Fruit fly (Drosophila melanogaster) whole organism, prepupa: ENCODE results near the gene uncNacbeta.

Source experiments
- Blimp-1 ChIP-seq: fragments of 200-800 bp; sonication (Bioruptor generic); optimal IDR thresholded peaks from 3 replicates; lab custom pipeline; 2017; ENCODE audit warnings: missing biosample characterization, missing genetic modification characterization, mild to moderate bottlenecking, moderate library complexity, missing genetic modification reagents
- CG10669 ChIP-seq: fragments of 200-800 bp; sonication (Bioruptor generic); optimal IDR thresholded peaks from 3 replicates; lab custom pipeline; 2018; ENCODE audit warnings: missing biosample characterization, mild to moderate bottlenecking, missing genetic modification characterization, moderate library complexity
- CG11902 ChIP-seq: fragments of 200-800 bp; sonication (Bioruptor generic); optimal IDR thresholded peaks from 3 replicates; lab custom pipeline; 2016; ENCODE audit warnings: missing biosample characterization, missing genetic modification characterization
- CG1621 ChIP-seq: fragments of 200-800 bp; sonication (Bioruptor generic); optimal IDR thresholded peaks from 3 replicates; lab custom pipeline; 2018; ENCODE audit warnings: missing biosample characterization, mild to moderate bottlenecking, missing genetic modification characterization
- CG3032 ChIP-seq: fragments of 200-800 bp; optimal IDR thresholded peaks from 2 replicates; lab custom pipeline; 2019; ENCODE audit warnings: missing biosample characterization, mild to moderate bottlenecking, missing genetic modification characterization, moderate library complexity
- CG32006 ChIP-seq: fragments of 200-800 bp; sonication (Bioruptor generic); optimal IDR thresholded peaks from 3 replicates; lab custom pipeline; 2017; ENCODE audit warnings: missing biosample characterization, mild to moderate bottlenecking, missing genetic modification characterization
- CG3919 ChIP-seq: fragments of 200-800 bp; sonication (Bioruptor generic); optimal IDR thresholded peaks from 3 replicates; lab custom pipeline; 2016; ENCODE audit warnings: missing biosample characterization, missing genetic modification characterization
- CG4318 ChIP-seq: fragments of 200-800 bp; sonication (Bioruptor generic); optimal IDR thresholded peaks from 3 replicates; lab custom pipeline; 2017; ENCODE audit warnings: missing biosample characterization, mild to moderate bottlenecking, missing genetic modification characterization
- CG6163 ChIP-seq: fragments of 200-800 bp; sonication (Bioruptor generic); IDR thresholded peaks from 3 replicates; pipeline ENCODE4 v1.3.6; 2022; ENCODE audit warnings: missing biosample characterization, missing genetic modification characterization
- CG6808 ChIP-seq: fragments of 200-800 bp; sonication (Bioruptor generic); optimal IDR thresholded peaks from 3 replicates; lab custom pipeline; 2017; ENCODE audit warnings: missing biosample characterization, missing genetic modification characterization, mild to moderate bottlenecking, moderate library complexity, missing genetic modification reagents
- CG7368 ChIP-seq: fragments of 200-800 bp; sonication (Bioruptor generic); optimal IDR thresholded peaks from 3 replicates; lab custom pipeline; 2016; ENCODE audit warnings: missing biosample characterization, missing genetic modification characterization
- CG8119 ChIP-seq: fragments of 200-800 bp; sonication (Bioruptor generic); IDR thresholded peaks from 3 replicates; pipeline ENCODE4 v1.3.6; 2022; ENCODE audit warnings: missing biosample characterization, missing genetic modification characterization
- CG8632 ChIP-seq: fragments of 200-800 bp; sonication (Bioruptor generic); optimal IDR thresholded peaks from 3 replicates; lab custom pipeline; 2016; ENCODE audit warnings: missing biosample characterization, missing genetic modification characterization
- CG9139 ChIP-seq: fragments of 200-800 bp; sonication (Bioruptor generic); optimal IDR thresholded peaks from 3 replicates; lab custom pipeline; 2017; ENCODE audit warnings: missing biosample characterization, mild to moderate bottlenecking, missing genetic modification characterization
- Eip93F ChIP-seq: fragments of 200-800 bp; sonication (Bioruptor generic); optimal IDR thresholded peaks from 2 replicates; lab custom pipeline; 2016; ENCODE audit warnings: missing biosample characterization, mild to moderate bottlenecking, missing genetic modification characterization
- Hr38 ChIP-seq: sonication (Bioruptor generic); optimal IDR thresholded peaks from 2 replicates; lab custom pipeline; 2016; ENCODE audit warnings: missing biosample characterization, missing genetic modification characterization
- Hr39 ChIP-seq: fragments of 200-800 bp; sonication (Bioruptor generic); optimal IDR thresholded peaks from 2 replicates; lab custom pipeline; 2016; ENCODE audit warnings: missing biosample characterization, missing genetic modification characterization
- Hr4 ChIP-seq: fragments of 200-800 bp; sonication (Bioruptor generic); optimal IDR thresholded peaks from 3 replicates; lab custom pipeline; 2016; ENCODE audit warnings: missing biosample characterization, missing genetic modification characterization
- Met ChIP-seq: fragments of 200-800 bp; sonication (Bioruptor generic); optimal IDR thresholded peaks from 3 replicates; lab custom pipeline; 2016; ENCODE audit warnings: missing biosample characterization, missing genetic modification characterization
- Smox ChIP-seq: fragments of 200-800 bp; sonication (Bioruptor generic); optimal IDR thresholded peaks from 3 replicates; lab custom pipeline; 2016; ENCODE audit warnings: missing biosample characterization, missing genetic modification characterization
- Sox14 ChIP-seq: fragments of 200-800 bp; sonication (Bioruptor generic); optimal IDR thresholded peaks from 3 replicates; lab custom pipeline; 2016; ENCODE audit warnings: missing biosample characterization, missing genetic modification characterization
- Sox15 ChIP-seq: fragments of 200-800 bp; sonication (Bioruptor generic); optimal IDR thresholded peaks from 3 replicates; lab custom pipeline; 2016; ENCODE audit warnings: missing biosample characterization, missing genetic modification characterization
- achi ChIP-seq: fragments of 200-800 bp; sonication (Bioruptor generic); optimal IDR thresholded peaks from 3 replicates; lab custom pipeline; 2016; ENCODE audit warnings: missing biosample characterization, missing genetic modification characterization
- acj6 ChIP-seq: fragments of 200-800 bp; sonication (Bioruptor generic); optimal IDR thresholded peaks from 3 replicates; lab custom pipeline; 2016; ENCODE audit warnings: missing biosample characterization, missing genetic modification characterization
- dac ChIP-seq: fragments of 200-800 bp; sonication (Bioruptor generic); optimal IDR thresholded peaks from 2 replicates; lab custom pipeline; 2017; ENCODE audit warnings: missing biosample characterization, mild to moderate bottlenecking, missing genetic modification characterization
- dsx ChIP-seq: fragments of 200-800 bp; optimal IDR thresholded peaks from 3 replicates; lab custom pipeline; 2019; ENCODE audit warnings: missing biosample characterization, mild to moderate bottlenecking, missing genetic modification characterization, moderate library complexity; ENCODE audit not compliant: poor library complexity, severe bottlenecking
- esn ChIP-seq: fragments of 200-800 bp; sonication (Bioruptor generic); optimal IDR thresholded peaks from 2 replicates; lab custom pipeline; 2016; ENCODE audit warnings: missing biosample characterization, mild to moderate bottlenecking, missing genetic modification characterization, moderate library complexity
- fd59A ChIP-seq: fragments of 200-800 bp; sonication (Bioruptor generic); optimal IDR thresholded peaks from 2 replicates; lab custom pipeline; 2017; ENCODE audit warnings: missing biosample characterization, mild to moderate bottlenecking, missing genetic modification characterization, missing genetic modification reagents
- fkh ChIP-seq: fragments of 200-800 bp; sonication (Bioruptor generic); optimal IDR thresholded peaks from 3 replicates; lab custom pipeline; 2017; ENCODE audit warnings: missing biosample characterization, mild to moderate bottlenecking, missing genetic modification characterization, moderate library complexity
- lz ChIP-seq: fragments of 200-800 bp; sonication (Bioruptor generic); optimal IDR thresholded peaks from 3 replicates; lab custom pipeline; 2016; ENCODE audit warnings: missing biosample characterization, missing genetic modification characterization
- pdm3 ChIP-seq: fragments of 200-800 bp; sonication (Bioruptor generic); optimal IDR thresholded peaks from 3 replicates; lab custom pipeline; 2016; ENCODE audit warnings: missing biosample characterization, missing genetic modification characterization
- salr ChIP-seq, 2 experiments: fragments of 200-800 bp; sonication (Bioruptor generic); optimal IDR thresholded peaks; 3 replicates each; lab custom pipeline; 2016 to 2018; ENCODE audit warnings: missing biosample characterization in 2 of 2, missing genetic modification characterization in 2 of 2, mild to moderate bottlenecking in 1 of 2
- spab ChIP-seq: fragments of 200-800 bp; sonication (Bioruptor generic); optimal IDR thresholded peaks from 2 replicates; lab custom pipeline; 2017; ENCODE audit warnings: missing biosample characterization, mild to moderate bottlenecking, missing genetic modification characterization, missing genetic modification reagents
- ss ChIP-seq, 2 experiments: fragments of 200-800 bp; sonication (Bioruptor generic); optimal IDR thresholded peaks; 2 replicates in 1 of 2; 3 replicates in 1 of 2; lab custom pipeline; 2017 to 2018; ENCODE audit warnings: mild to moderate bottlenecking in 2 of 2, missing biosample characterization in 2 of 2, missing genetic modification characterization in 2 of 2, moderate library complexity in 1 of 2
- svp ChIP-seq: fragments of 200-800 bp; sonication (Bioruptor generic); peaks from one replicate; lab custom pipeline; 2016; ENCODE audit warnings: missing biosample characterization, missing genetic modification characterization
- topi ChIP-seq: fragments of 200-800 bp; sonication (Bioruptor generic); optimal IDR thresholded peaks from 3 replicates; lab custom pipeline; 2016; ENCODE audit warnings: missing biosample characterization, missing genetic modification characterization

uncNacbeta gene

DNA sequence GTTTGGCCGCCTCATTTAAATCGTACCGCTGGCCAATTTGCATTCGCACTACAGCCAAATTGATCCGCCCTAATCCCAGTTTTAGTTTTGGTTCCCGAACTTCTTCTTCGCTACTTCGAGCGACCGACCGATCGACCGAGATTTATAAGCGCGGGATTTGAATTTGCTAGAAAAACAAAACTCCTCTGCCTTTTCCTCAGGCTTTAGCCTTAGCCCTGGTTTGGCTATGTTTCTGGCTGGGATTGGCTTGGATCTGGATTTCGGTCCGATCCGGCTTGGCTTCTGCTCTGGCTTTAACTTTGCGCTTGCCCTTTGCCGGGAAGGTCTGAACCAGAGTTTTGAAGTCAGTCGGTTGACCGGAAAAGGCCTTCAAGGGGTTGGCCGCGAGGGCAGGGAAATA, 38.2 kb upstream of the uncNacbeta start:
- TF ChIP-seq CG6808 (GFP tag; lab: Kevin White, UChicago) (no peak), Hr4 (no peak), CG8632 (GFP tag; lab: Kevin White, UChicago) (no peak), pdm3 (GFP tag; lab: Kevin White, UChicago) (no peak), CG11902 (GFP tag; lab: Kevin White, UChicago) (no peak), ss (GFP tag; optimal IDR thresholded peaks at IDR 0.05; lab: Kevin White, UChicago) (no peak), topi (GFP tag; lab: Kevin White, UChicago) (no peak), acj6 (GFP tag; lab: Kevin White, UChicago) (no peak), CG10669 (GFP tag; lab: Kevin White, UChicago) (no peak), CG9139 (no peak), achi (GFP tag; lab: Kevin White, UChicago) (no peak), CG3919 (GFP tag; lab: Kevin White, UChicago) (no peak), CG7368 (no peak), dac (no peak), esn (GFP tag; lab: Kevin White, UChicago) (no peak), Hr39 (GFP tag; lab: Kevin White, UChicago) (no peak)

DNA sequence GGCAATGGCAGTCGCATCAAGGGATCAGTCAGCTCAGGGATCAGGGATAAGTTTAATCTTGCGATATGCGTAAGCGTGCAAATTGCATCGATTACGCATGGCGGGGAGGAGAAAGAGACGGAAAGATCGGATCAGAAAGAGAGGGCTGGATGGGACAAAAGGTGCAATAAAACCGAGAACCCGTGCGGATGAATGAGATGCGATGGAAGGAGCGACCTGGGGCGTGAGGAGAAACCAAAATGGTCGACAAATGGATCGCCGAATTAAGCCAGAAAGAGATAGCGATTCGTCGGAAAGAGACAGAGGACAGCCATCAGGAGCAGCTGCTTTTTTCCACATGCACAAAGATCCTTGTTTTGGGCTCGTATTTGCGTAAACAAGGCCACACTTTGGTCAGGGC, 34.2 kb upstream of the uncNacbeta start:
- no peak for TF ChIP-seq lz (GFP tag; lab: Kevin White, UChicago)
- no peak for TF ChIP-seq Sox14
- TF ChIP-seq salr (GFP tag; optimal IDR thresholded peaks at IDR 0.05; lab: Kevin White, UChicago) = no peak
- no peak for TF ChIP-seq dsx (GFP tag; lab: Kevin White, UChicago)
- TF ChIP-seq CG8632 (GFP tag; lab: Kevin White, UChicago) = no peak
- TF ChIP-seq CG32006 = no peak
- no peak for TF ChIP-seq spab (GFP tag; lab: Kevin White, UChicago)
- TF ChIP-seq topi (GFP tag; lab: Kevin White, UChicago) = no peak
- no peak for TF ChIP-seq CG1621
- no peak for TF ChIP-seq achi (GFP tag; lab: Kevin White, UChicago)
- no peak for TF ChIP-seq CG8119 (GFP tag; lab: Robert Waterston, UW)
- no peak for TF ChIP-seq Hr38
- TF ChIP-seq fd59A (GFP tag; lab: Kevin White, UChicago) = no peak
- TF ChIP-seq CG9139 = no peak
- TF ChIP-seq pdm3 (GFP tag; lab: Kevin White, UChicago) = no peak
- no peak for TF ChIP-seq CG4318 (GFP tag; lab: Kevin White, UChicago)
- TF ChIP-seq Sox15 = no peak
- TF ChIP-seq Met (GFP tag; lab: Kevin White, UChicago) = no peak

DNA sequence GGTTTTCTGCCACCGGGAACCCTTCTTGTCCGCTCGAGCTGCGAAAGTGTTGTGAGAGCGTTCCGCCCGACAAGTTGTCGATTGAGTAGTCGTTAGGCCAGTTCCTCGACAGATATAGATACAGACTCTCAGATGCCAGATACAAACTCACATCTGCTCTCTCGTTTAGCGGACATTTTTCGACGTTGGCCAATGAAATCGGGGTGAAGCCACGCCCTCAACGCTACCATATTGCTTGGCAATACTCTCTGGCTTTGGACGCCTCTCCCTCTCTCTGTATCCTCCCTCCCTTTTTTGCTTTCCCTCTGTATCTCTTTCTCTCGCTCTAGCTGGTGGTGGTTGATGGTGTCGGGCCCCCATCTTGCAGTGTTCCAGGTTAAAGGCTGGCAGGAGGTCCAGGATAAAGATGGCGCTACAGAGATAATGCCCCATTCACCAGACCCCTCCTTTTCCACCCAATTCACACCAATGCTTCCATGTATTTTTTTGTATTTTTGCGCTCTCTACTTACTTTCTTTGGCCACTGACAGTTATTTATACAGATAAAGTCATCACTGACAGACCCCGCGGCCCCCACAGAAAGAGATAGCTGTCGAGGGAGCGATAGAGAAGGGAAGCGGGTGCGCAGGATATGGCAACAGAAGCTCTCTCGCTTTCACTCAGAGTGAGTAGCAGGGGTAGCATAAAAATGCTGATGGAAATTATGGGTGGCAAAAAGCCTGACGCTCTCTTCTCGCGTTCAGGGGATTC, 31.2 kb upstream of the uncNacbeta start, which contains the start of gene Gsc:
Gene Gsc, minus strand, starts transcription at position 51 of the 750 bp plus-strand sequence.
- TF ChIP-seq CG10669 (GFP tag; lab: Kevin White, UChicago) (no peak), CG7368 (peak; percentile 30), fkh (GFP tag; lab: Kevin White, UChicago) (peak; percentile 15)

DNA sequence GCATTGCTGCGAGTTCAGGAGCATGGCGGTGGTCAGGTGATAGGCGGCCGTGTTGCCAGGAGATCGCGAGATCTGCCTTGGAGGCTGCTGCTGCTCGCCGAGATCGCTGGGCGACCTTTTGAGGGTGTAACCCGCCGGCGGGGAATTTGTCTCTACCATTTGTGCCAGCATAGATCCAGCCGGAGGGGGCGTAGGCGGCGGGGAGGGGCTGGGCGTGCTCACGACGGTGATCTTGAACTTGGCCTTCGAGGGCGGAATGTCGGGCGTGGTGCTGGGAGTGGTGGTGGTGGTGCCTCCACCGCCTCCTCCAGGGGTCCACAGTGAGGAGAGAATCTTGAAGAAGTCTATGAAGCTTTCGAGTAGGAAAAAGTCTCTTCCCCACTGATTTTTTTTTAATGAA, 30.4 kb upstream of the uncNacbeta start:
- TF ChIP-seq CG7368 (no peak), CG6808 (GFP tag; lab: Kevin White, UChicago) (no peak), Smox (GFP tag; lab: Kevin White, UChicago) (no peak), Hr39 (GFP tag; lab: Kevin White, UChicago) (no peak), CG3032 (no peak), CG6163 (GFP tag; lab: Robert Waterston, UW) (no peak), Eip93F (GFP tag; lab: Kevin White, UChicago) (no peak), fkh (GFP tag; lab: Kevin White, UChicago) (no peak), Sox14 (no peak), Blimp-1 (GFP tag; lab: Kevin White, UChicago) (no peak), svp (GFP tag; lab: Kevin White, UChicago) (no peak)
